Worm (Caenorhabditis elegans) whole organism, L3 larva: Measurements from ENCODE around the gene dsb-3.

Source experiments
- ceh-82 ChIP-seq: fragments of 150-350 bp; optimal IDR thresholded peaks from 2 replicates; lab custom pipeline; 2014; ENCODE audit warnings: missing biosample characterization, missing genetic modification characterization
- ceh-9 ChIP-seq: sonication (generic microtip); optimal IDR thresholded peaks from 2 replicates; lab custom pipeline; 2018; ENCODE audit warnings: missing biosample characterization, missing genetic modification characterization
- fkh-2 ChIP-seq: fragments of 150-350 bp; optimal IDR thresholded peaks from 2 replicates; lab custom pipeline; 2014; ENCODE audit warnings: missing biosample characterization, missing genetic modification reagents, missing genetic modification characterization
- fos-1 ChIP-seq: fragments of 150-350 bp; optimal IDR thresholded peaks from 2 replicates; lab custom pipeline; 2014; ENCODE audit warnings: missing biosample characterization, missing genetic modification characterization
- lin-39 ChIP-seq: fragments of 150-350 bp; optimal IDR thresholded peaks from 2 replicates; lab custom pipeline; 2018; ENCODE audit warnings: missing biosample characterization, missing genetic modification reagents, missing genetic modification characterization
- pha-4 ChIP-seq: fragments of 150-350 bp; optimal IDR thresholded peaks from 2 replicates; lab custom pipeline; 2014; ENCODE audit warnings: missing biosample characterization, missing genetic modification reagents, missing genetic modification characterization
- skn-1 ChIP-seq: fragments of 150-350 bp; optimal IDR thresholded peaks from 2 replicates; lab custom pipeline; 2014; ENCODE audit warnings: missing biosample characterization, missing genetic modification characterization

ce11 chrIV:7747838-7748237 lies 11.6 kb downstream of the dsb-3 start, which contains the start of gene klo-1:
- no peak for TF ChIP-seq fos-1
- TF ChIP-seq skn-1 (tag; lab: Kevin White, UChicago) = no peak
- TF ChIP-seq lin-39 (tag; lab: Kevin White, UChicago) = no peak
- TF ChIP-seq pha-4 (tag; lab: Kevin White, UChicago) = no peak
- TF ChIP-seq fkh-2 (tag; lab: Kevin White, UChicago) = no peak
- TF ChIP-seq ceh-9 (tag; lab: Kevin White, UChicago) = no peak
- no peak for TF ChIP-seq ceh-82
